Worm (Caenorhabditis elegans): ENCODE measurements around the gene B0294.1.

ce11 chrX:1850525-1850924 is 46.6 kb downstream of the B0294.1 start:
- TF ChIP-seq egl-27 (tag; optimal IDR thresholded peaks at IDR 0.05) (no peak), elt-2 (tag; optimal IDR thresholded peaks at IDR 0.05) (no peak), aly-2 (tag; optimal IDR thresholded peaks at IDR 0.05) (no peak), nhr-11 (tag; optimal IDR thresholded peaks at IDR 0.05) (no peak), alr-1 (tag; optimal IDR thresholded peaks at IDR 0.05; ENCODE audit: borderline replicate concordance) (no peak), unc-86 (tag; optimal IDR thresholded peaks at IDR 0.05) (no peak), nhr-237 (tag; optimal IDR thresholded peaks at IDR 0.05) (no peak), nhr-76 (tag; optimal IDR thresholded peaks at IDR 0.05) (no peak), ztf-4 (tag; optimal IDR thresholded peaks at IDR 0.05) (no peak), nhr-77 (tag; optimal IDR thresholded peaks at IDR 0.05) (no peak), ceh-82 (tag; optimal IDR thresholded peaks at IDR 0.05) (no peak), skn-1 (tag; optimal IDR thresholded peaks at IDR 0.05) (no peak), C16A3.4 (tag; optimal IDR thresholded peaks at IDR 0.05) (no peak), xbp-1 (tag; optimal IDR thresholded peaks at IDR 0.05) (no peak)

Measured in whole organism, L1 larva.